Fruit fly (Drosophila melanogaster) whole organism, pupa: ENCODE results near the gene Pop5.
A peak's percentile ranks its signal among the peaks of the same experiment; 100 is the strongest.

ENCODE experiments used
- CG10348 ChIP-seq: fragments of 200-800 bp; sonication (Bioruptor generic); IDR thresholded peaks from 2 replicates; pipeline ENCODE4 v1.3.6; 2022; ENCODE audit warnings: missing biosample characterization, missing genetic modification characterization
- CG12605 ChIP-seq: fragments of 200-800 bp; sonication (Bioruptor generic); IDR thresholded peaks from 2 replicates; pipeline ENCODE4 v1.3.6; 2022; ENCODE audit warnings: missing biosample characterization, missing genetic modification characterization
- CG13204 ChIP-seq: fragments of 200-800 bp; sonication (Bioruptor generic); optimal IDR thresholded peaks from 2 replicates; lab custom pipeline; 2018; ENCODE audit warnings: missing biosample characterization, mild to moderate bottlenecking, missing genetic modification characterization, moderate library complexity
- CG14655 ChIP-seq: fragments of 200-800 bp; sonication (Bioruptor generic); optimal IDR thresholded peaks from 3 replicates; lab custom pipeline; 2017; ENCODE audit warnings: mild to moderate bottlenecking, missing biosample characterization, missing genetic modification reagents, missing genetic modification characterization
- CG15710 ChIP-seq: fragments of 200-800 bp; sonication (Bioruptor generic); optimal IDR thresholded peaks from 2 replicates; lab custom pipeline; 2018; ENCODE audit warnings: missing biosample characterization, mild to moderate bottlenecking, missing genetic modification characterization, moderate library complexity
- CG17806 ChIP-seq: fragments of 200-800 bp; sonication (Bioruptor generic); optimal IDR thresholded peaks from 2 replicates; lab custom pipeline; 2018; ENCODE audit warnings: missing biosample characterization, mild to moderate bottlenecking, missing genetic modification characterization, moderate library complexity
- CG32121 ChIP-seq: fragments of 200-800 bp; sonication (Bioruptor generic); IDR thresholded peaks from 2 replicates; pipeline ENCODE4 v1.3.6; 2022; ENCODE audit warnings: missing biosample characterization, missing genetic modification characterization
- CG34367 ChIP-seq: fragments of 200-800 bp; sonication (Bioruptor generic); optimal IDR thresholded peaks from 2 replicates; lab custom pipeline; 2018; ENCODE audit warnings: missing biosample characterization, mild to moderate bottlenecking, missing genetic modification characterization
- CG4496 ChIP-seq: fragments of 200-800 bp; sonication (Bioruptor generic); IDR thresholded peaks from 3 replicates; pipeline ENCODE4 v1.3.6; 2022; ENCODE audit warnings: missing biosample characterization, missing genetic modification characterization
- CG8159 ChIP-seq: fragments of 200-800 bp; sonication (Bioruptor generic); optimal IDR thresholded peaks from 3 replicates; lab custom pipeline; 2018; ENCODE audit warnings: missing biosample characterization, mild to moderate bottlenecking, missing genetic modification characterization, moderate library complexity
- CG8301 ChIP-seq: fragments of 200-800 bp; sonication (Bioruptor generic); optimal IDR thresholded peaks from 2 replicates; lab custom pipeline; 2018; ENCODE audit warnings: missing biosample characterization, mild to moderate bottlenecking, missing genetic modification characterization
- CG9948 ChIP-seq: fragments of 200-800 bp; sonication (Bioruptor generic); optimal IDR thresholded peaks from 2 replicates; lab custom pipeline; 2018; ENCODE audit warnings: missing biosample characterization, mild to moderate bottlenecking, missing genetic modification characterization, moderate library complexity
- D1 ChIP-seq: fragments of 200-800 bp; sonication (Bioruptor generic); optimal IDR thresholded peaks from 2 replicates; lab custom pipeline; 2018; ENCODE audit warnings: missing biosample characterization, mild to moderate bottlenecking, missing genetic modification characterization, moderate library complexity
- EcR ChIP-seq: fragments of 200-800 bp; sonication (Bioruptor generic); optimal IDR thresholded peaks from 3 replicates; lab custom pipeline; 2019; ENCODE audit warnings: missing biosample characterization, missing genetic modification characterization, mild to moderate bottlenecking, moderate library complexity, missing genetic modification reagents
- Ets98B ChIP-seq: fragments of 200-800 bp; sonication (Bioruptor generic); IDR thresholded peaks from 2 replicates; pipeline ENCODE4 v1.3.6; 2022; ENCODE audit warnings: missing biosample characterization, missing genetic modification characterization
- Pif1A ChIP-seq: fragments of 200-800 bp; sonication (Bioruptor generic); optimal IDR thresholded peaks from 3 replicates; lab custom pipeline; 2016; ENCODE audit warnings: missing biosample characterization, missing genetic modification characterization
- Pif1B ChIP-seq: fragments of 200-800 bp; sonication (Bioruptor generic); optimal IDR thresholded peaks from 3 replicates; lab custom pipeline; 2016; ENCODE audit warnings: missing biosample characterization, missing genetic modification characterization
- Snoo ChIP-seq: fragments of 200-800 bp; sonication (Bioruptor generic); optimal IDR thresholded peaks from 3 replicates; lab custom pipeline; 2017; ENCODE audit warnings: missing biosample characterization, mild to moderate bottlenecking, missing genetic modification characterization, inconsistent platforms
- fd96Ca ChIP-seq: fragments of 200-800 bp; sonication (Bioruptor generic); IDR thresholded peaks from 3 replicates; pipeline ENCODE4 v1.3.6; 2022; ENCODE audit warnings: missing biosample characterization, missing genetic modification characterization
- gl ChIP-seq: fragments of 200-800 bp; sonication (Bioruptor generic); optimal IDR thresholded peaks from 2 replicates; lab custom pipeline; 2018; ENCODE audit warnings: missing biosample characterization, mild to moderate bottlenecking, missing genetic modification characterization
- rn ChIP-seq: fragments of 200-800 bp; sonication (Bioruptor generic); IDR thresholded peaks from 2 replicates; pipeline ENCODE4 v1.3.6; 2022; ENCODE audit warnings: missing biosample characterization, missing genetic modification characterization

Pop5 gene

dm6 chr3L:17007041-17007471 is 37.8 kb downstream of the Pop5 start:
- TF ChIP-seq CG12605 (GFP tag; lab: Robert Waterston, UW) (peak; percentile 17; the same call in 1 of the 2 replicates), CG8159 (peak; percentile 56), Snoo (tag; lab: Kevin White, UChicago) (peak; percentile 49), CG34367 (peak; percentile 40), CG13204 (GFP tag; lab: Kevin White, UChicago) (peak; percentile 56), CG15710 (tag; lab: Kevin White, UChicago) (peak; percentile 60), Pif1B (GFP tag; lab: Kevin White, UChicago) (peak; percentile 55), Ets98B (GFP tag; lab: Robert Waterston, UW) (peak; percentile 72), CG17806 (tag; lab: Kevin White, UChicago) (peak; percentile 57), CG10348 (GFP tag; lab: Robert Waterston, UW) (0 out of 2 replicates have a peak, but pooled peaks have one; percentile 28), fd96Ca (GFP tag; lab: Robert Waterston, UW) (peak; percentile 65), Pif1A (peak; percentile 24), CG8301 (peak; percentile 44), CG32121 (no peak), CG14655 (GFP tag; lab: Kevin White, UChicago) (peak; percentile 50), CG9948 (tag; lab: Kevin White, UChicago) (peak; percentile 52), gl (tag; lab: Kevin White, UChicago) (no peak), D1 (tag; lab: Kevin White, UChicago) (no peak), CG4496 (GFP tag; lab: Robert Waterston, UW) (peak; percentile 64), EcR (GFP tag; lab: Kevin White, UChicago) (peak; percentile 60), rn (GFP tag; lab: Robert Waterston, UW) (no peak)

dm6 chr3L:17006250-17006693 is 38.6 kb downstream of the Pop5 start:
- TF ChIP-seq CG4496 (GFP tag; lab: Robert Waterston, UW) (peak; percentile 63; the same call in 2 of the 3 replicates), CG32121 (0 out of 2 replicates have a peak, but pooled peaks have one; percentile 9), CG13204 (GFP tag; lab: Kevin White, UChicago) (no peak), D1 (tag; lab: Kevin White, UChicago) (no peak)

- TF ChIP-seq Snoo (tag; lab: Kevin White, UChicago) = no peak
- TF ChIP-seq CG4496 (GFP tag; lab: Robert Waterston, UW) = no peak
- no peak for TF ChIP-seq fd96Ca (GFP tag; lab: Robert Waterston, UW)
- TF ChIP-seq Ets98B (GFP tag; lab: Robert Waterston, UW) = no peak
- no peak for TF ChIP-seq CG17806 (tag; lab: Kevin White, UChicago)
Observed at dm6 chr3L:17005415-17005796, 39.4 kb downstream of the Pop5 start.

- TF ChIP-seq D1 (tag; lab: Kevin White, UChicago) (no peak), CG13204 (GFP tag; lab: Kevin White, UChicago) (no peak), CG17806 (tag; lab: Kevin White, UChicago) (peak; percentile 17), Pif1A (peak; percentile 46), gl (tag; lab: Kevin White, UChicago) (no peak), Ets98B (GFP tag; lab: Robert Waterston, UW) (no peak), CG14655 (GFP tag; lab: Kevin White, UChicago) (no peak), rn (GFP tag; lab: Robert Waterston, UW) (no peak), CG15710 (tag; lab: Kevin White, UChicago) (peak; percentile 30), CG34367 (no peak), CG8159 (no peak), fd96Ca (GFP tag; lab: Robert Waterston, UW) (0 out of 3 replicates have a peak, but pooled peaks have one; percentile 64), Snoo (tag; lab: Kevin White, UChicago) (no peak), CG12605 (GFP tag; lab: Robert Waterston, UW) (no peak), EcR (GFP tag; lab: Kevin White, UChicago) (peak; percentile 37), CG10348 (GFP tag; lab: Robert Waterston, UW) (0 out of 2 replicates have a peak, but pooled peaks have one; percentile 20), CG8301 (no peak), CG9948 (tag; lab: Kevin White, UChicago) (no peak), CG4496 (GFP tag; lab: Robert Waterston, UW) (peak; percentile 24; the same call in 1 of the 3 replicates)
Observed at dm6 chr3L:17004765-17005414, 39.9 kb downstream of the Pop5 start.

- TF ChIP-seq CG8159 = peak; percentile 97
- TF ChIP-seq CG15710 (tag; lab: Kevin White, UChicago) = peak; percentile 96
- peak; percentile 85 for TF ChIP-seq CG8301
- TF ChIP-seq Pif1A = peak; percentile 84
- TF ChIP-seq CG14655 (GFP tag; lab: Kevin White, UChicago) = peak; percentile 89
- peak; percentile 85 for TF ChIP-seq fd96Ca (GFP tag; lab: Robert Waterston, UW)
- peak; percentile 71 for TF ChIP-seq Ets98B (GFP tag; lab: Robert Waterston, UW)
- peak; percentile 88 for TF ChIP-seq CG4496 (GFP tag; lab: Robert Waterston, UW)
- TF ChIP-seq D1 (tag; lab: Kevin White, UChicago) = peak; percentile 71
- peak; percentile 76 for TF ChIP-seq rn (GFP tag; lab: Robert Waterston, UW)
- peak; percentile 70 for TF ChIP-seq gl (tag; lab: Kevin White, UChicago)
- peak; percentile 92 for TF ChIP-seq CG17806 (tag; lab: Kevin White, UChicago)
- TF ChIP-seq Pif1B (GFP tag; lab: Kevin White, UChicago) = peak; percentile 84
- TF ChIP-seq CG9948 (tag; lab: Kevin White, UChicago) = peak; percentile 85
- peak; percentile 84 for TF ChIP-seq Snoo (tag; lab: Kevin White, UChicago)
- peak; percentile 76 for TF ChIP-seq EcR (GFP tag; lab: Kevin White, UChicago)
- TF ChIP-seq CG10348 (GFP tag; lab: Robert Waterston, UW) = peak; percentile 75
- peak; percentile 90 for TF ChIP-seq CG13204 (GFP tag; lab: Kevin White, UChicago)
- peak; percentile 93 for TF ChIP-seq CG34367
- peak; percentile 85 for TF ChIP-seq CG32121
- 0 out of 2 replicates have a peak, but pooled peaks have one; percentile 38 for TF ChIP-seq CG12605 (GFP tag; lab: Robert Waterston, UW)
- TF ChIP-seq, all 21 proteins: peak for 21
Observed at dm6 chr3L:17004218-17004759, 40.5 kb downstream of the Pop5 start.
